Worm (Caenorhabditis elegans): ENCODE results near the gene mics-1.
A peak's percentile ranks its signal among the peaks of the same experiment; 100 is the strongest.

Gene mics-1

DNA sequence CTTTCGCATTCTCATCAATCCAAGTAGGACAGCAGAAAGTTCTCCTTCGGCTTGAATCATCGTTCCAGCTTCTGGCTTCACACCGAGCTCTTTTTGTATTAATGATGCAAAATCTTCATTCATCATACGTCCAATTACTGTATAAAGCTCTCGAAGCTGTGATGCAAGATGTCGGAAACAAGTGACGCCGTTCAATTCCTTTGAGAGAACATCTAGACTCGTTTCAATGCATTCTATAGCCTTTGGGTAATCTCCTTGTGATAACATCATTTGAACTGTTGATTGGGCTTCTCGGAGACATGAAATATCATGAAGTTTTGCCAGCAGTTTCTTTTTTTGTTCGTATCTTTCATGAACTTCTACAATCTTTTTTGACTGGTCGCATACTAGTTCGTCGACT lies 9.6 kb downstream of the mics-1 start:
- TF ChIP-seq nhr-11 (tag; optimal IDR thresholded peaks at IDR 0.05) (no peak), nhr-76 (tag; optimal IDR thresholded peaks at IDR 0.05) (no peak), unc-30 (tag; optimal IDR thresholded peaks at IDR 0.05) (no peak), xbp-1 (tag; optimal IDR thresholded peaks at IDR 0.05) (no peak), ces-1 (GFP tag; optimal IDR thresholded peaks at IDR 0.05) (no peak), pax-3 (tag; optimal IDR thresholded peaks at IDR 0.05) (no peak), dpl-1 (GFP tag; optimal IDR thresholded peaks at IDR 0.05) (no peak), nhr-90 (tag; optimal IDR thresholded peaks at IDR 0.05; ENCODE audit: poor library complexity) (no peak), elt-3 (tag; optimal IDR thresholded peaks at IDR 0.05) (no peak), unc-62 (GFP tag; optimal IDR thresholded peaks at IDR 0.05) (no peak), isw-1 (GFP tag; IDR thresholded peaks at IDR 0.05) (no peak), C04F5.9 (tag; optimal IDR thresholded peaks at IDR 0.05) (no peak), nhr-84 (tag; optimal IDR thresholded peaks at IDR 0.05) (no peak), nhr-237 (tag; optimal IDR thresholded peaks at IDR 0.05) (no peak), swsn-7 (tag; optimal IDR thresholded peaks at IDR 0.05) (no peak)

- no peak for TF ChIP-seq tbx-2 (tag; optimal IDR thresholded peaks at IDR 0.05)
- TF ChIP-seq fkh-10 (GFP tag; optimal IDR thresholded peaks at IDR 0.05), result no peak
- peak; percentile 80 for TF ChIP-seq elt-2 (tag; optimal IDR thresholded peaks at IDR 0.05)
These were observed 13.2 kb downstream of the mics-1 start, which contains the start of gene cat-4 for ce11 chrV:10564830-10565365. Gene cat-4, plus strand, starts transcription at chrV:10564880.

DNA sequence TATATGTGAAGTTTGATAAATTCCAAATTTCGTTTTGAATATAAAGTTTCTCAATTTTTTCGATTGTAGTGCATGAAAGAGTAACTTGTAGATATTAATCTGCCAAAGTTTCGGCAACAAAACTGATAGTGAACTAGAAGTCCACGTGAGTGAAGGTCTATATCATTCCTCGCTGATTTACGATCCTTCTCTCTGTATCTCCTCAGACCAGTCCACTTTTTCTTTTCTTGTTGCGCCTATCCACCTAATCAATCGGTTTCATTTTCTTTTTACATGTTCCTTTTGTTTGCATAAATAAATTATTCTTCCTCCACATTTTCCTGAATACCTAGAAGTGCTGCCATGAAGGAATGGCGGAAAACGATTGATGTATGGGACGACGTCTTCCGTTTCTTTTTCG lies 14.0 kb downstream of the mics-1 start:
- TF ChIP-seq nhr-85 (tag) (peak; percentile 48), elt-3 (tag; optimal IDR thresholded peaks at IDR 0.05) (peak in 1 of 6 experiments; percentile 35), efl-1 (optimal IDR thresholded peaks at IDR 0.05) (no peak), efl-1 (GFP tag; optimal IDR thresholded peaks at IDR 0.05 in 1 of 2) (peak in 1 of 2 experiments; percentile 81), blmp-1 (tag; optimal IDR thresholded peaks at IDR 0.05) (peak; percentile 84), dpl-1 (GFP tag; optimal IDR thresholded peaks at IDR 0.05) (no peak)

ce11 chrV:10562817-10563216 lies 15.3 kb downstream of the mics-1 start:
- TF ChIP-seq elt-2 (tag; optimal IDR thresholded peaks at IDR 0.05) (peak; percentile 52), nhr-71 (tag; optimal IDR thresholded peaks at IDR 0.05) (no peak)

- TF ChIP-seq tlp-1 (tag; optimal IDR thresholded peaks at IDR 0.05), result no peak
- no peak for TF ChIP-seq nhr-90 (tag; optimal IDR thresholded peaks at IDR 0.05; ENCODE audit: poor library complexity)
- TF ChIP-seq ceh-63 (GFP tag; optimal IDR thresholded peaks at IDR 0.05), result no peak
- TF ChIP-seq mef-2 (tag; optimal IDR thresholded peaks at IDR 0.05), result no peak
- no peak for TF ChIP-seq isw-1 (GFP tag; IDR thresholded peaks at IDR 0.05)
- TF ChIP-seq nhr-47 (tag; optimal IDR thresholded peaks at IDR 0.05), result no peak
- TF ChIP-seq fkh-4 (tag; optimal IDR thresholded peaks at IDR 0.05; ENCODE audit: borderline replicate concordance), result no peak
- no peak for TF ChIP-seq unc-86 (tag; optimal IDR thresholded peaks at IDR 0.05)
- TF ChIP-seq aha-1 (tag; optimal IDR thresholded peaks at IDR 0.05), result no peak
- no peak for TF ChIP-seq nhr-19 (GFP tag; conservative IDR thresholded peaks at IDR 0.05)
- TF ChIP-seq sptf-1 (tag; optimal IDR thresholded peaks at IDR 0.05), result no peak
- TF ChIP-seq nhr-28 (tag; optimal IDR thresholded peaks at IDR 0.05), result no peak
- TF ChIP-seq dpl-1 (GFP tag; optimal IDR thresholded peaks at IDR 0.05), result no peak
- no peak for TF ChIP-seq fos-1 (tag; optimal IDR thresholded peaks at IDR 0.05)
- TF ChIP-seq zag-1 (tag; optimal IDR thresholded peaks at IDR 0.05), result no peak
- no peak for TF ChIP-seq mdl-1 (tag; optimal IDR thresholded peaks at IDR 0.05)
- TF ChIP-seq snu-23 (GFP tag; optimal IDR thresholded peaks at IDR 0.05), result no peak
- TF ChIP-seq F16B12.6 (tag; optimal IDR thresholded peaks at IDR 0.05), result no peak
- TF ChIP-seq nhr-77 (tag; optimal IDR thresholded peaks at IDR 0.05), result no peak
These were observed 16.5 kb downstream of the mics-1 start for ce11 chrV:10561632-10562031.

Measured in whole organism, L1 larva.